Worm (Caenorhabditis elegans): ENCODE measurements around the gene gcy-6.

DNA sequence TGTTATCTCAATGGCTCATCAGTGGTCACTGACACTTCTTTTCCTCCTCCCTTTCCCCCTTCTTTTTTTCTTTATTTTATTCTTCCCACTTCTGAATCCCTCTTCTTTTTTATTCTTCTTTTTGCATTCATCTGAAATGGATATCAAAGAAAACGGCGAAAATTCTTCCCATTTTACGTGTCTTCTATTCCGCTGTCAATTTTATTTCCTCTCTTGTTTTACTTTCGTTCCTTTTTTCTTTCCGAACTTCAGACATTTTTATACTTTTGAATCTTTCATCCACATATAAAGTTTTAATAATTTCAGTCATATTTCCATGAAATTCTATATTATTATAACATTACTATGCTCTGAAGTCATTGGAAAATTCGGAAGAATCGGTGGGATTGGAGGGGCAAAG is 26.6 kb downstream of the gcy-6 start, which contains the start of gene B0024.3:
- TF ChIP-seq fkh-6 (tag; optimal IDR thresholded peaks at IDR 0.05) (no peak), hlh-6 (tag; optimal IDR thresholded peaks at IDR 0.05) (no peak), ama-1 (optimal IDR thresholded peaks at IDR 0.05) (no peak), fax-1 (tag; optimal IDR thresholded peaks at IDR 0.05) (no peak), ztf-16 (tag; optimal IDR thresholded peaks at IDR 0.05) (no peak), nhr-11 (tag; optimal IDR thresholded peaks at IDR 0.05) (no peak), ets-4 (tag; optimal IDR thresholded peaks at IDR 0.05) (no peak), elt-2 (tag; optimal IDR thresholded peaks at IDR 0.05) (no peak), pat-9 (tag; optimal IDR thresholded peaks at IDR 0.05) (no peak), lin-11 (tag; optimal IDR thresholded peaks at IDR 0.05) (no peak), pha-4 (tag; optimal IDR thresholded peaks at IDR 0.05) (no peak), ceh-18 (tag; optimal IDR thresholded peaks at IDR 0.05) (no peak)

Measured in whole organism, late embryonic.